Worm (Caenorhabditis elegans) whole organism, L2 larva: Measurements from ENCODE around the gene T07A9.15.

Experiments used
- C34F6.9 ChIP-seq: fragments of 150-350 bp; optimal IDR thresholded peaks from 2 replicates; lab custom pipeline; 2014; ENCODE audit warnings: missing biosample characterization, missing genetic modification characterization
- R02D3.7 ChIP-seq: fragments of 150-350 bp; optimal IDR thresholded peaks from 2 replicates; lab custom pipeline; 2014; ENCODE audit warnings: missing biosample characterization, missing genetic modification characterization
- Y55F3AM.14 ChIP-seq: fragments of 200-800 bp; sonication (Bioruptor generic); optimal IDR thresholded peaks from 2 replicates; lab custom pipeline; 2018; ENCODE audit warnings: mild to moderate bottlenecking, missing genetic modification characterization, missing compliant biosample characterization
- ZK546.5 ChIP-seq: sonication (generic microtip); optimal IDR thresholded peaks from 2 replicates; lab custom pipeline; 2017; ENCODE audit warnings: missing biosample characterization, missing genetic modification characterization
- alr-1 ChIP-seq: fragments of 150-350 bp; optimal IDR thresholded peaks from 2 replicates; lab custom pipeline; 2014; ENCODE audit warnings: missing biosample characterization, missing genetic modification characterization
- aly-2 ChIP-seq: fragments of 150-350 bp; optimal IDR thresholded peaks from 2 replicates; lab custom pipeline; 2014; ENCODE audit warnings: missing biosample characterization, missing genetic modification characterization
- ama-1 ChIP-seq: fragments of 150-350 bp; optimal IDR thresholded peaks from 2 replicates; lab custom pipeline; 2018; ENCODE audit warnings: inconsistent platforms
- blmp-1 ChIP-seq: sonication (generic microtip); optimal IDR thresholded peaks from 2 replicates; lab custom pipeline; 2017; ENCODE audit warnings: missing genetic modification characterization, mild to moderate bottlenecking, missing compliant biosample characterization, antibody characterized with exemption, moderate library complexity; ENCODE audit not compliant: insufficient read depth
- ceh-82 ChIP-seq: fragments of 150-350 bp; optimal IDR thresholded peaks from 2 replicates; lab custom pipeline; 2014; ENCODE audit warnings: missing biosample characterization, missing genetic modification characterization
- crh-2 ChIP-seq: sonication (generic microtip); optimal IDR thresholded peaks from 2 replicates; lab custom pipeline; 2017; ENCODE audit warnings: missing biosample characterization, missing genetic modification characterization
- dmd-4 ChIP-seq: sonication (generic microtip); optimal IDR thresholded peaks from 2 replicates; lab custom pipeline; 2017; ENCODE audit warnings: missing biosample characterization, missing genetic modification characterization
- egl-27 ChIP-seq: sonication (generic microtip); optimal IDR thresholded peaks from 3 replicates; lab custom pipeline; 2017; ENCODE audit warnings: missing biosample characterization, missing genetic modification reagents, missing genetic modification characterization
- elt-1 ChIP-seq: fragments of 150-350 bp; optimal IDR thresholded peaks from 2 replicates; lab custom pipeline; 2014; ENCODE audit warnings: missing biosample characterization, missing genetic modification characterization
- elt-3 ChIP-seq: sonication (generic microtip); optimal IDR thresholded peaks from 2 replicates; lab custom pipeline; 2017; ENCODE audit warnings: missing biosample characterization, missing genetic modification characterization
- fos-1 ChIP-seq: fragments of 150-350 bp; optimal IDR thresholded peaks from 2 replicates; lab custom pipeline; 2014; ENCODE audit warnings: missing biosample characterization, missing genetic modification characterization
- gmeb-1 ChIP-seq: fragments of 150-350 bp; optimal IDR thresholded peaks from 2 replicates; lab custom pipeline; 2014; ENCODE audit warnings: missing biosample characterization, missing genetic modification characterization
- lin-11 ChIP-seq: fragments of 150-350 bp; sonication (generic microtip); optimal IDR thresholded peaks from 2 replicates; lab custom pipeline; 2014; ENCODE audit warnings: missing biosample characterization, missing genetic modification characterization, inconsistent platforms, mixed read lengths
- lin-39 ChIP-seq: fragments of 150-350 bp; optimal IDR thresholded peaks from 2 replicates; lab custom pipeline; 2014; ENCODE audit warnings: missing biosample characterization, missing genetic modification reagents, missing genetic modification characterization
- lsy-2 ChIP-seq, 2 experiments: fragments of 150-350 bp in 1 of 2; sonication (generic microtip) in 1 of 2; optimal IDR thresholded peaks; 2 replicates each; lab custom pipeline; 2014 to 2017; ENCODE audit warnings: missing biosample characterization in 2 of 2, missing genetic modification characterization in 2 of 2
- mab-5 ChIP-seq: fragments of 150-350 bp; optimal IDR thresholded peaks from 2 replicates; lab custom pipeline; 2014; ENCODE audit warnings: missing biosample characterization, missing genetic modification characterization
- mbf-1 ChIP-seq: sonication (generic microtip); optimal IDR thresholded peaks from 2 replicates; lab custom pipeline; 2017; ENCODE audit warnings: missing biosample characterization, missing genetic modification characterization
- mdl-1 ChIP-seq, 2 experiments: fragments of 150-350 bp in 1 of 2; sonication (generic microtip) in 1 of 2; optimal IDR thresholded peaks; 2 replicates each; lab custom pipeline; 2017; ENCODE audit warnings: missing biosample characterization in 2 of 2, missing genetic modification characterization in 2 of 2
- nhr-10 ChIP-seq: sonication (generic microtip); optimal IDR thresholded peaks from 2 replicates; lab custom pipeline; 2017; ENCODE audit warnings: missing biosample characterization, missing genetic modification characterization
- nhr-11 ChIP-seq: fragments of 150-350 bp; optimal IDR thresholded peaks from 2 replicates; lab custom pipeline; 2014; ENCODE audit warnings: missing biosample characterization, missing genetic modification characterization
- nhr-129 ChIP-seq: fragments of 150-350 bp; optimal IDR thresholded peaks from 2 replicates; lab custom pipeline; 2014; ENCODE audit warnings: missing biosample characterization, missing genetic modification characterization
- nhr-23 ChIP-seq: fragments of 150-350 bp; optimal IDR thresholded peaks from 2 replicates; lab custom pipeline; 2014; ENCODE audit warnings: missing biosample characterization, missing genetic modification reagents, missing genetic modification characterization
- nhr-25 ChIP-seq: fragments of 150-350 bp; sonication (generic microtip); optimal IDR thresholded peaks from 3 replicates; lab custom pipeline; 2014; ENCODE audit warnings: missing biosample characterization, missing genetic modification characterization
- nhr-6 ChIP-seq: fragments of 150-350 bp; optimal IDR thresholded peaks from 2 replicates; lab custom pipeline; 2014; ENCODE audit warnings: missing biosample characterization, missing genetic modification characterization
- peb-1 ChIP-seq: fragments of 150-350 bp; optimal IDR thresholded peaks from 2 replicates; lab custom pipeline; 2014; ENCODE audit warnings: missing biosample characterization, missing genetic modification characterization
- sem-4 ChIP-seq: fragments of 150-350 bp; optimal IDR thresholded peaks from 2 replicates; lab custom pipeline; 2014; ENCODE audit warnings: missing biosample characterization, missing genetic modification reagents, missing genetic modification characterization
- skn-1 ChIP-seq: sonication (generic microtip); optimal IDR thresholded peaks from 2 replicates; lab custom pipeline; 2017; ENCODE audit warnings: missing biosample characterization, missing genetic modification characterization
- sma-3 ChIP-seq: sonication (generic microtip); optimal IDR thresholded peaks from 2 replicates; lab custom pipeline; 2016; ENCODE audit warnings: missing genetic modification reagents, missing genetic modification characterization, missing compliant biosample characterization
- snpc-4 ChIP-seq: fragments of 150-350 bp; optimal IDR thresholded peaks from 2 replicates; lab custom pipeline; 2014; ENCODE audit warnings: missing biosample characterization, missing genetic modification characterization
- unc-55 ChIP-seq: fragments of 150-350 bp; sonication (generic microtip); optimal IDR thresholded peaks from 3 replicates; lab custom pipeline; 2014; ENCODE audit warnings: missing biosample characterization, missing genetic modification reagents, missing genetic modification characterization
- zag-1 ChIP-seq: fragments of 150-350 bp; optimal IDR thresholded peaks from 2 replicates; lab custom pipeline; 2014; ENCODE audit warnings: missing biosample characterization, missing genetic modification characterization
- ztf-1 ChIP-seq: fragments of 200-800 bp; sonication (Bioruptor generic); conservative IDR thresholded peaks from 2 replicates; pipeline ENCODE4 v1.3.6; 2022; ENCODE audit warnings: missing genetic modification characterization, missing compliant biosample characterization
- ztf-11 ChIP-seq: sonication (generic microtip); optimal IDR thresholded peaks from 2 replicates; lab custom pipeline; 2017; ENCODE audit warnings: missing biosample characterization, missing genetic modification characterization

Gene T07A9.15

ce11 chrIV:383135-383731 is 10.1 kb downstream of the T07A9.15 start, which contains the start of gene spl-1:
spl-1 (minus strand) TSS chrIV:383185.
- TF ChIP-seq gmeb-1 (peak; percentile 4), sem-4 (tag; lab: Kevin White, UChicago) (no peak), lin-11 (tag; lab: Kevin White, UChicago) (no peak), blmp-1 (tag; lab: Kevin White, UChicago) (no peak), nhr-25 (tag; lab: Kevin White, UChicago) (no peak), nhr-10 (no peak), mbf-1 (tag; lab: Kevin White, UChicago) (no peak), crh-2 (tag; lab: Kevin White, UChicago) (peak; percentile 73), C34F6.9 (tag; lab: Kevin White, UChicago) (no peak), fos-1 (tag; lab: Kevin White, UChicago) (peak; percentile 75), R02D3.7 (tag; lab: Kevin White, UChicago) (no peak), aly-2 (tag; lab: Kevin White, UChicago) (no peak), elt-1 (tag; lab: Kevin White, UChicago) (no peak), nhr-129 (no peak), egl-27 (tag; lab: Kevin White, UChicago) (no peak), skn-1 (tag; lab: Kevin White, UChicago) (no peak)

ce11 chrIV:379605-380004 is 13.7 kb downstream of the T07A9.15 start:
- TF ChIP-seq ZK546.5 (no peak), blmp-1 (tag; lab: Kevin White, UChicago) (no peak), lsy-2 (tag; optimal IDR thresholded peaks at IDR 0.05; lab: Kevin White, UChicago) (no peak), ztf-11 (tag; lab: Kevin White, UChicago) (no peak), lin-11 (tag; lab: Kevin White, UChicago) (no peak), sem-4 (tag; lab: Kevin White, UChicago) (no peak), C34F6.9 (tag; lab: Kevin White, UChicago) (no peak), elt-3 (tag; lab: Kevin White, UChicago) (no peak), snpc-4 (tag; lab: Kevin White, UChicago) (no peak), skn-1 (tag; lab: Kevin White, UChicago) (no peak), mab-5 (tag; lab: Kevin White, UChicago) (no peak), ceh-82 (no peak), dmd-4 (tag; lab: Kevin White, UChicago) (no peak), mdl-1 (tag; optimal IDR thresholded peaks at IDR 0.05; lab: Kevin White, UChicago) (no peak), mbf-1 (tag; lab: Kevin White, UChicago) (no peak), Y55F3AM.14 (GFP tag; lab: Kevin White, UChicago) (no peak), alr-1 (no peak), zag-1 (tag; lab: Kevin White, UChicago) (no peak)

ce11 chrIV:378838-379237 is 14.5 kb downstream of the T07A9.15 start:
- TF ChIP-seq nhr-129 (peak; percentile 50), alr-1 (no peak)

- peak; percentile 88 for TF ChIP-seq fos-1 (tag; lab: Kevin White, UChicago)
- TF ChIP-seq nhr-6 (tag; lab: Kevin White, UChicago): no peak
- TF ChIP-seq, all 48 proteins: peak for 1
Observed at ce11 chrIV:378367-378766, 15.0 kb downstream of the T07A9.15 start.

ce11 chrIV:377791-378190 is 15.6 kb downstream of the T07A9.15 start:
- TF ChIP-seq ztf-11 (tag; lab: Kevin White, UChicago): no peak
- no peak for TF ChIP-seq nhr-11 (tag; lab: Kevin White, UChicago)
- TF ChIP-seq ztf-1 (GFP tag; lab: Robert Waterston, UW): no peak
- TF ChIP-seq nhr-23 (tag; lab: Kevin White, UChicago): no peak
- TF ChIP-seq lin-39 (tag; lab: Kevin White, UChicago): no peak
- TF ChIP-seq peb-1 (tag; lab: Kevin White, UChicago): no peak
- TF ChIP-seq elt-1 (tag; lab: Kevin White, UChicago): no peak
- TF ChIP-seq elt-3 (tag; lab: Kevin White, UChicago): no peak
- no peak for TF ChIP-seq nhr-25 (tag; lab: Kevin White, UChicago)
- no peak for TF ChIP-seq sma-3
- no peak for TF ChIP-seq unc-55 (GFP tag; lab: Kevin White, UChicago)
- no peak for TF ChIP-seq Y55F3AM.14 (GFP tag; lab: Kevin White, UChicago)
- TF ChIP-seq snpc-4 (tag; lab: Kevin White, UChicago): no peak
- TF ChIP-seq ama-1 (lab: Kevin White, UChicago): no peak
- no peak for TF ChIP-seq egl-27 (tag; lab: Kevin White, UChicago)
- TF ChIP-seq alr-1: no peak
- TF ChIP-seq, all 48 proteins: peak for 0
